Fruit fly (Drosophila melanogaster) whole organism, embryonic: ENCODE data around the gene PRL-1.

Experiments
- BtbVII ChIP-seq: fragments of 200-800 bp; sonication (Bioruptor generic); optimal IDR thresholded peaks from 3 replicates; lab custom pipeline; 2017; ENCODE audit warnings: missing biosample characterization, mild to moderate bottlenecking, missing genetic modification characterization
- CG10267 ChIP-seq: fragments of 200-800 bp; sonication (Bioruptor generic); optimal IDR thresholded peaks from 2 replicates; lab custom pipeline; 2018; ENCODE audit warnings: missing biosample characterization, mild to moderate bottlenecking, missing genetic modification characterization, moderate library complexity
- CG10431 ChIP-seq: fragments of 200-800 bp; sonication (Bioruptor generic); optimal IDR thresholded peaks from 3 replicates; lab custom pipeline; 2018; ENCODE audit warnings: missing biosample characterization, mild to moderate bottlenecking, missing genetic modification characterization
- CG10654 ChIP-seq: fragments of 200-800 bp; sonication (Bioruptor generic); optimal IDR thresholded peaks from 2 replicates; lab custom pipeline; 2016; ENCODE audit warnings: missing biosample characterization, missing genetic modification characterization
- CG12659 ChIP-seq: fragments of 200-800 bp; sonication (Bioruptor generic); optimal IDR thresholded peaks from 3 replicates; lab custom pipeline; 2017; ENCODE audit warnings: mild to moderate bottlenecking, missing biosample characterization, missing genetic modification reagents, missing genetic modification characterization
- CG1832 ChIP-seq: fragments of 200-800 bp; sonication (Bioruptor generic); optimal IDR thresholded peaks from 2 replicates; lab custom pipeline; 2017; ENCODE audit warnings: missing biosample characterization, mild to moderate bottlenecking, missing genetic modification characterization, inconsistent platforms
- CG18599 ChIP-seq: fragments of 200-800 bp; sonication (Bioruptor generic); optimal IDR thresholded peaks from 3 replicates; lab custom pipeline; 2017; ENCODE audit warnings: missing biosample characterization, missing genetic modification characterization, mild to moderate bottlenecking, moderate library complexity, missing genetic modification reagents
- CG2116 ChIP-seq: fragments of 200-800 bp; sonication (Bioruptor generic); optimal IDR thresholded peaks from 3 replicates; lab custom pipeline; 2018; ENCODE audit warnings: missing biosample characterization, mild to moderate bottlenecking, missing genetic modification characterization
- CG2678 ChIP-seq: fragments of 200-800 bp; sonication (Bioruptor generic); optimal IDR thresholded peaks from 3 replicates; lab custom pipeline; 2019; ENCODE audit warnings: missing biosample characterization, mild to moderate bottlenecking, missing genetic modification characterization, moderate library complexity
- CG30020 ChIP-seq: fragments of 200-800 bp; optimal IDR thresholded peaks from 2 replicates; lab custom pipeline; 2019; ENCODE audit warnings: missing biosample characterization, mild to moderate bottlenecking, missing genetic modification characterization, moderate library complexity
- CG33557 ChIP-seq: fragments of 200-800 bp; sonication (Bioruptor generic); optimal IDR thresholded peaks from 2 replicates; lab custom pipeline; 2019; ENCODE audit warnings: missing biosample characterization, mild to moderate bottlenecking, missing genetic modification characterization, moderate library complexity
- CG3407 ChIP-seq: fragments of 200-800 bp; sonication (Bioruptor generic); optimal IDR thresholded peaks from 2 replicates; lab custom pipeline; 2018; ENCODE audit warnings: missing biosample characterization, mild to moderate bottlenecking, missing genetic modification characterization
- CG4282 ChIP-seq: fragments of 200-800 bp; sonication (Bioruptor generic); optimal IDR thresholded peaks from 2 replicates; lab custom pipeline; 2016; ENCODE audit warnings: missing biosample characterization, missing genetic modification characterization
- CG5245 ChIP-seq: fragments of 200-800 bp; sonication (Bioruptor generic); optimal IDR thresholded peaks from 3 replicates; lab custom pipeline; 2016; ENCODE audit warnings: missing biosample characterization, missing genetic modification characterization
- CG7928 ChIP-seq: fragments of 200-800 bp; sonication (Bioruptor generic); optimal IDR thresholded peaks from 2 replicates; lab custom pipeline; 2017; ENCODE audit warnings: missing biosample characterization, mild to moderate bottlenecking, missing genetic modification characterization
- CG8478 ChIP-seq: fragments of >200 bp; optimal IDR thresholded peaks from 2 replicates; lab custom pipeline; 2018
- CG9797 ChIP-seq: fragments of 200-800 bp; sonication (Bioruptor generic); optimal IDR thresholded peaks from 3 replicates; lab custom pipeline; 2018; ENCODE audit warnings: missing biosample characterization, mild to moderate bottlenecking, missing genetic modification characterization
- CrebB ChIP-seq: fragments of 200-800 bp; sonication (Bioruptor generic); optimal IDR thresholded peaks from 3 replicates; lab custom pipeline; 2018; ENCODE audit warnings: missing biosample characterization, mild to moderate bottlenecking, missing genetic modification characterization
- E2f1 ChIP-seq: fragments of 200-800 bp; sonication (Bioruptor generic); IDR thresholded peaks from 2 replicates; pipeline ENCODE4 v1.3.6; 2022; ENCODE audit warnings: missing biosample characterization, missing genetic modification characterization
- HHEX ChIP-seq: fragments of 200-800 bp; sonication (Bioruptor generic); optimal IDR thresholded peaks from 3 replicates; lab custom pipeline; 2017; ENCODE audit warnings: missing biosample characterization, mild to moderate bottlenecking, missing genetic modification characterization, missing genetic modification reagents
- HmgD ChIP-seq: fragments of 200-800 bp; sonication (Bioruptor generic); optimal IDR thresholded peaks from 3 replicates; lab custom pipeline; 2016; ENCODE audit warnings: missing biosample characterization, missing genetic modification characterization
- Lhr ChIP-seq: fragments of 200-800 bp; sonication (Bioruptor generic); optimal IDR thresholded peaks from 3 replicates; lab custom pipeline; 2017; ENCODE audit warnings: mild to moderate bottlenecking, missing biosample characterization, missing genetic modification reagents, missing genetic modification characterization
- MTF-1 ChIP-seq: fragments of 200-800 bp; sonication (Bioruptor generic); optimal IDR thresholded peaks from 2 replicates; lab custom pipeline; 2018; ENCODE audit warnings: missing biosample characterization, mild to moderate bottlenecking, missing genetic modification characterization, borderline replicate concordance
- Mad ChIP-seq: fragments of 200-800 bp; sonication (Bioruptor generic); optimal IDR thresholded peaks from 2 replicates; lab custom pipeline; 2016; ENCODE audit warnings: missing biosample characterization, missing genetic modification characterization
- Mrtf ChIP-seq: fragments of 200-800 bp; sonication (Bioruptor generic); IDR thresholded peaks from 3 replicates; pipeline ENCODE4 v1.3.6; 2022; ENCODE audit warnings: missing biosample characterization, missing genetic modification characterization
- NFAT ChIP-seq: fragments of 200-800 bp; sonication (Bioruptor generic); IDR thresholded peaks from 2 replicates; pipeline ENCODE4 v1.3.6; 2022; ENCODE audit warnings: missing biosample characterization, missing genetic modification characterization
- Neu2 ChIP-seq: fragments of 200-800 bp; sonication (Bioruptor generic); optimal IDR thresholded peaks from 3 replicates; lab custom pipeline; 2016; ENCODE audit warnings: missing biosample characterization, missing genetic modification characterization, borderline replicate concordance
- Nf-YC ChIP-seq: fragments of 200-800 bp; optimal IDR thresholded peaks from 3 replicates; lab custom pipeline; 2019; ENCODE audit warnings: missing biosample characterization, mild to moderate bottlenecking, missing genetic modification characterization, moderate library complexity
- Oli ChIP-seq: fragments of 200-800 bp; sonication (Bioruptor generic); optimal IDR thresholded peaks from 2 replicates; lab custom pipeline; 2018; ENCODE audit warnings: missing biosample characterization, mild to moderate bottlenecking, missing genetic modification characterization, moderate library complexity
- Taf1 ChIP-seq: fragments of 200-800 bp; sonication (Bioruptor generic); IDR thresholded peaks from 2 replicates; pipeline ENCODE4 v1.3.6; 2022; ENCODE audit warnings: missing biosample characterization, missing genetic modification characterization
- Trl ChIP-seq, 3 experiments: fragments of >200 bp in 2 of 3; fragments of 200-800 bp in 1 of 3; sonication (Bioruptor generic) in 1 of 3; optimal IDR thresholded peaks; 2 replicates in 1 of 3; 3 replicates in 2 of 3; lab custom pipeline; 2016 to 2017; ENCODE audit warnings: missing biosample characterization in 1 of 3, missing genetic modification characterization in 1 of 3
- YL-1 ChIP-seq: fragments of 200-800 bp; sonication (Bioruptor generic); optimal IDR thresholded peaks from 3 replicates; lab custom pipeline; 2017; ENCODE audit warnings: missing biosample characterization, mild to moderate bottlenecking, missing genetic modification characterization
- cg ChIP-seq: fragments of 200-800 bp; sonication (Bioruptor generic); optimal IDR thresholded peaks from 3 replicates; lab custom pipeline; 2019; ENCODE audit warnings: missing biosample characterization, mild to moderate bottlenecking, missing genetic modification characterization, moderate library complexity
- ci ChIP-seq: fragments of 200-800 bp; sonication (Bioruptor generic); IDR thresholded peaks from 3 replicates; pipeline ENCODE4 v1.3.6; 2022; ENCODE audit warnings: missing biosample characterization, missing genetic modification characterization
- corto ChIP-seq: fragments of 200-800 bp; sonication (Bioruptor generic); optimal IDR thresholded peaks from 2 replicates; lab custom pipeline; 2016; ENCODE audit warnings: missing biosample characterization, mild to moderate bottlenecking, missing genetic modification characterization, moderate library complexity
- dysf ChIP-seq: fragments of 200-800 bp; sonication (Bioruptor generic); IDR thresholded peaks from 3 replicates; pipeline ENCODE4 v1.3.6; 2022; ENCODE audit warnings: missing biosample characterization, missing genetic modification characterization
- exex ChIP-seq: fragments of 200-800 bp; sonication (Bioruptor generic); optimal IDR thresholded peaks from 4 replicates; lab custom pipeline; 2018; ENCODE audit warnings: missing biosample characterization, mild to moderate bottlenecking, missing genetic modification characterization, moderate library complexity
- grau ChIP-seq: fragments of 200-800 bp; optimal IDR thresholded peaks from 3 replicates; lab custom pipeline; 2019; ENCODE audit warnings: missing biosample characterization, mild to moderate bottlenecking, missing genetic modification characterization, moderate library complexity
- ind ChIP-seq: fragments of 200-800 bp; sonication (Bioruptor generic); optimal IDR thresholded peaks from 3 replicates; lab custom pipeline; 2016; ENCODE audit warnings: missing biosample characterization, missing genetic modification characterization
- insv ChIP-seq, 2 experiments: fragments of 200-800 bp; sonication (Bioruptor generic); optimal IDR thresholded peaks; 3 replicates each; lab custom pipeline; 2016 to 2018; ENCODE audit warnings: missing biosample characterization in 2 of 2, missing genetic modification characterization in 2 of 2
- kay ChIP-seq: fragments of 200-800 bp; sonication (Bioruptor generic); optimal IDR thresholded peaks from 2 replicates; lab custom pipeline; 2016; ENCODE audit warnings: missing biosample characterization, missing genetic modification characterization
- lola ChIP-seq, 3 experiments: fragments of >200 bp in 2 of 3; fragments of 200-800 bp in 1 of 3; sonication (Bioruptor generic) in 1 of 3; optimal IDR thresholded peaks; 2 replicates each; lab custom pipeline; 2017 to 2019; ENCODE audit warnings: missing biosample characterization in 3 of 3, missing genetic modification characterization in 3 of 3, mild to moderate bottlenecking in 1 of 3, moderate library complexity in 1 of 3
- nerfin-1 ChIP-seq: fragments of 200-800 bp; sonication (Bioruptor generic); optimal IDR thresholded peaks from 3 replicates; lab custom pipeline; 2019; ENCODE audit warnings: missing biosample characterization, mild to moderate bottlenecking, missing genetic modification characterization, moderate library complexity
- odd ChIP-seq: fragments of 200-800 bp; sonication (Bioruptor generic); optimal IDR thresholded peaks from 2 replicates; lab custom pipeline; 2017; ENCODE audit warnings: missing biosample characterization, mild to moderate bottlenecking, missing genetic modification characterization
- pum ChIP-seq: fragments of 200-800 bp; sonication (Bioruptor generic); optimal IDR thresholded peaks from 2 replicates; lab custom pipeline; 2016; ENCODE audit warnings: missing biosample characterization, missing genetic modification characterization
- sr ChIP-seq: fragments of 200-800 bp; sonication (Bioruptor generic); IDR thresholded peaks from 3 replicates; pipeline ENCODE4 v1.3.6; 2022; ENCODE audit warnings: missing biosample characterization, missing genetic modification characterization
- trem ChIP-seq: fragments of 200-800 bp; optimal IDR thresholded peaks from 3 replicates; lab custom pipeline; 2019; ENCODE audit warnings: missing biosample characterization, mild to moderate bottlenecking, missing genetic modification characterization, moderate library complexity
- trh ChIP-seq: fragments of 200-800 bp; sonication (Bioruptor generic); optimal IDR thresholded peaks from 2 replicates; lab custom pipeline; 2016; ENCODE audit warnings: missing biosample characterization, missing genetic modification characterization
- usp ChIP-seq: fragments of >200 bp; optimal IDR thresholded peaks from 2 replicates; lab custom pipeline; 2017; ENCODE audit warnings: missing biosample characterization, missing genetic modification characterization

Gene PRL-1

DNA sequence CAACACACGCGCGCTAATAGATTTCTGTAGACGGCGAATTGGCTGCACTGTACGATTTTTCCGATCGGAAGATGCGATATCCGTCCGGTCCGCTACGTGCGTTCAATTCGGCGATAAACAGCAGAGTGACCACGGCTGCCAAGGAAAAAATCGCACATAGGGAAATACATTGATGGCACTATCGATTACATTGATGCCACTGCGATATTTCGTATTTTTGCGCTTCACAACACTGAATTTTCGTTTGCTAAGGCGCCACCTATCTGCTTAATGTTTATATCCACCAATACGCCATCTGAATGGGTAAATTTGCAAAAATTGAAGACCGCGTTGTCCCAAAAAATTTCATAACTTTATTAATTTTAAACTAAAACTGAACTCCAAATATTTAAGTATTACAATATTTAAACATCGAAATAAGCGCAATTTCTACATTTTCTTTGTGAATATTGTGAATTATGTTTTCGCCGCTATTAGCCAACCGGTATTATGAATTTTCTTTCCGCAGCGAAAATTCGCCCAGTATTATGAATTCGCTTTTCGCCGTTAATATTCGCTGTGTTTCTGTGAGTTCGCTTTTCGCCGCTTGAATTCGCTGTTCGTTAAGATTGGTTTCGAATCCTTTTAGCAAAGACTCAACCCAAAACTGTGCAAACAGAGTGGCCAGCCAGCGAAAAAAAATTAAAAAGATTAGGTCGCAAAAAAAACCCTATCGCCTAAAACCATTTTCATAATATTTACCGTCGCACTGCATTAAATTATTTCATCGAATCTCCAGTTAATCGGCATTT lies 30.4 kb upstream of the PRL-1 start, which contains the start of the genes crp and pkaap (continued):
- TF ChIP-seq trem (tag; lab: Kevin White, UChicago) (peak; percentile 62), CG33557 (GFP tag; lab: Kevin White, UChicago) (peak; percentile 37), Mad (GFP tag; lab: Kevin White, UChicago) (peak; percentile 71), CG18599 (GFP tag; lab: Kevin White, UChicago) (peak; percentile 78), CG5245 (GFP tag; lab: Kevin White, UChicago) (peak; percentile 90), Nf-YC (tag; lab: Kevin White, UChicago) (peak; percentile 40), MTF-1 (peak; percentile 82), grau (peak; percentile 69), insv (GFP tag; optimal IDR thresholded peaks at IDR 0.05; lab: Kevin White, UChicago) (peak in 1 of 2 experiments; percentile 77), Oli (tag; lab: Kevin White, UChicago) (no peak), CG2116 (peak; percentile 76), kay (GFP tag; lab: Kevin White, UChicago) (peak; percentile 33), trh (peak; percentile 57), Lhr (peak; percentile 91), CG10431 (peak; percentile 68), HmgD (peak; percentile 85), NFAT (GFP tag; lab: Robert Waterston, UW) (no peak), CrebB (peak; percentile 84), BtbVII (GFP tag; lab: Kevin White, UChicago) (peak; percentile 70), dysf (GFP tag; lab: Robert Waterston, UW) (no peak), E2f1 (GFP tag; lab: Robert Waterston, UW) (no peak), exex (tag; lab: Kevin White, UChicago) (peak; percentile 13), sr (GFP tag; lab: Robert Waterston, UW) (no peak), CG10654 (peak; percentile 82), ci (GFP tag; lab: Robert Waterston, UW) (no peak), lola (GFP tag; optimal IDR thresholded peaks at IDR 0.05; lab: Kevin White, UChicago) (peak in 1 of 3 experiments; percentile 14), CG30020 (tag; lab: Kevin White, UChicago) (no peak), corto (GFP tag; lab: Kevin White, UChicago) (peak; percentile 91), Neu2 (GFP tag; lab: Kevin White, UChicago) (peak; percentile 15), CG10267 (tag; lab: Kevin White, UChicago) (peak; percentile 100), CG9797 (GFP tag; lab: Kevin White, UChicago) (peak; percentile 85), ind (peak; percentile 83), cg (GFP tag; lab: Kevin White, UChicago) (no peak), CG2678 (no peak)

DNA sequence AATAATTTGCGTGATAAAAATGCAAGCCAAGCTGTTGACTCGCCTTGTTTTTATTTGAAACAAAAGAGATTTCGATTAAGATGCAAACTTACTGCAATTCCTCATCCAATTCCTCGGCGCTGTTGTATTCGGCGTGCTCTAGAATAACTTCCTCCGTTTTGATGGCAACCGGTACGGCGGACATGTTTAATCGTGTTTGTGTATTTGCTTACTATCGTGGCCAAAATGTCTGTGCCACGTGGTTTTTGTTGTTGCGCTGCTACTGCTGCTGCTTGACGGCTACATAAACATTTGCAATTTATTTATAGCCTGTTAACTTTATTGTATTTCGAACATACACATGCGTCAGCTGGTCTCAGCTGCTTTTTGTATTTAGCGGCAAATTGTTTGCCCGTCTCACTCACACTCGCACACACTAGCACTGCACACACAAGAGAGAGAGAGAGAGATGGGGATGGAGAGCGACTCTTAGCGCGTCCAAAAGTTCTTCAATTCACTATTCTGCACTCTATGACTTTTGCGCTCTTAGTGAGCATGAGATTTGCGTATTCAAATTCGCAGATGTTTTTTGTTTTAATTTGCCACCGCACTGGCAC lies 29.7 kb upstream of the PRL-1 start:
- TF ChIP-seq CG12659 (GFP tag; lab: Kevin White, UChicago) (no peak), Taf1 (GFP tag; lab: Robert Waterston, UW) (no peak), Trl (optimal IDR thresholded peaks at IDR 0.05; lab: Kevin White, UChicago) (peak; percentile 62 to 74), Trl (GFP tag; optimal IDR thresholded peaks at IDR 0.05; lab: Kevin White, UChicago) (no peak), CG1832 (peak; percentile 85), pum (GFP tag; lab: Kevin White, UChicago) (no peak), CG7928 (GFP tag; lab: Kevin White, UChicago) (no peak), nerfin-1 (tag; lab: Kevin White, UChicago) (no peak), usp (no peak), YL-1 (GFP tag; lab: Kevin White, UChicago) (peak; percentile 33), odd (GFP tag; lab: Kevin White, UChicago) (no peak), CG3407 (no peak), CG4282 (GFP tag; lab: Kevin White, UChicago) (no peak), HHEX (GFP tag; lab: Kevin White, UChicago) (no peak), CG8478 (lab: Kevin White, UChicago) (peak; percentile 43), Mrtf (no peak)
